Fruit fly (Drosophila melanogaster) whole organism, embryonic: ENCODE measurements around the gene CG43175.

ENCODE experiments used
- Atf3 ChIP-seq: fragments of 200-800 bp; sonication (Bioruptor generic); optimal IDR thresholded peaks from 3 replicates; lab custom pipeline; 2016; ENCODE audit warnings: missing biosample characterization, missing genetic modification characterization
- B-H1 ChIP-seq: fragments of 200-800 bp; sonication (Bioruptor generic); IDR thresholded peaks from 3 replicates; pipeline ENCODE4 v1.3.6; 2022; ENCODE audit warnings: missing biosample characterization, missing genetic modification characterization
- Blimp-1 ChIP-seq: fragments of 200-800 bp; sonication (Bioruptor generic); optimal IDR thresholded peaks from 3 replicates; lab custom pipeline; 2018; ENCODE audit warnings: missing biosample characterization, missing genetic modification characterization, mild to moderate bottlenecking, moderate library complexity, missing genetic modification reagents
- Bteb2 ChIP-seq: fragments of 200-800 bp; sonication (Bioruptor generic); optimal IDR thresholded peaks from 2 replicates; lab custom pipeline; 2016; ENCODE audit warnings: missing biosample characterization, missing genetic modification characterization
- CG1024 ChIP-seq: fragments of 200-800 bp; sonication (Bioruptor generic); IDR thresholded peaks from 2 replicates; pipeline ENCODE4 v1.3.6; 2022; ENCODE audit warnings: missing biosample characterization, missing genetic modification characterization
- CG11723 ChIP-seq: fragments of 200-800 bp; sonication (Bioruptor generic); optimal IDR thresholded peaks from 2 replicates; lab custom pipeline; 2017; ENCODE audit warnings: missing biosample characterization, mild to moderate bottlenecking, missing genetic modification characterization
- CG12155 ChIP-seq: fragments of 200-800 bp; sonication (Bioruptor generic); optimal IDR thresholded peaks from 3 replicates; lab custom pipeline; 2016; ENCODE audit warnings: missing biosample characterization, missing genetic modification characterization
- CG15269 ChIP-seq: fragments of 200-800 bp; sonication (Bioruptor generic); optimal IDR thresholded peaks from 2 replicates; lab custom pipeline; 2018; ENCODE audit warnings: missing biosample characterization, mild to moderate bottlenecking, missing genetic modification characterization, moderate library complexity
- CG17829 ChIP-seq: fragments of 200-800 bp; optimal IDR thresholded peaks from 2 replicates; lab custom pipeline; 2019; ENCODE audit warnings: missing biosample characterization, mild to moderate bottlenecking, missing genetic modification characterization, moderate library complexity
- CG18476 ChIP-seq: fragments of 200-800 bp; sonication (Bioruptor generic); optimal IDR thresholded peaks from 2 replicates; lab custom pipeline; 2016; ENCODE audit warnings: missing biosample characterization, mild to moderate bottlenecking, missing genetic modification characterization
- CG2889 ChIP-seq: fragments of 200-800 bp; sonication (Bioruptor generic); IDR thresholded peaks from 3 replicates; pipeline ENCODE4 v1.3.6; 2022; ENCODE audit warnings: missing biosample characterization, missing genetic modification characterization
- CG30020 ChIP-seq: fragments of 200-800 bp; optimal IDR thresholded peaks from 2 replicates; lab custom pipeline; 2019; ENCODE audit warnings: missing biosample characterization, mild to moderate bottlenecking, missing genetic modification characterization, moderate library complexity
- CG3838 ChIP-seq: fragments of 200-800 bp; sonication (Bioruptor generic); optimal IDR thresholded peaks from 3 replicates; lab custom pipeline; 2016; ENCODE audit warnings: missing biosample characterization, missing genetic modification characterization
- CG6175 ChIP-seq: fragments of 200-800 bp; sonication (Bioruptor generic); IDR thresholded peaks from 3 replicates; pipeline ENCODE4 v1.3.6; 2022; ENCODE audit warnings: missing biosample characterization, missing genetic modification characterization
- CG6813 ChIP-seq: fragments of 200-800 bp; sonication (Bioruptor generic); optimal IDR thresholded peaks from 2 replicates; lab custom pipeline; 2017; ENCODE audit warnings: missing biosample characterization, missing genetic modification characterization, mild to moderate bottlenecking, moderate library complexity, missing genetic modification reagents
- CG7786 ChIP-seq: fragments of 200-800 bp; sonication (Bioruptor generic); optimal IDR thresholded peaks from 2 replicates; lab custom pipeline; 2016; ENCODE audit warnings: missing biosample characterization, missing genetic modification characterization
- CG7987 ChIP-seq: fragments of 200-800 bp; sonication (Bioruptor generic); optimal IDR thresholded peaks from 2 replicates; lab custom pipeline; 2018; ENCODE audit warnings: missing biosample characterization, mild to moderate bottlenecking, missing genetic modification characterization, moderate library complexity
- CG8089 ChIP-seq: fragments of 200-800 bp; sonication (Bioruptor generic); optimal IDR thresholded peaks from 3 replicates; lab custom pipeline; 2016; ENCODE audit warnings: missing biosample characterization, missing genetic modification characterization
- CG8359 ChIP-seq: fragments of 200-800 bp; sonication (Bioruptor generic); optimal IDR thresholded peaks from 2 replicates; lab custom pipeline; 2017; ENCODE audit warnings: missing biosample characterization, mild to moderate bottlenecking, missing genetic modification characterization, borderline replicate concordance
- CG9727 ChIP-seq: fragments of 200-800 bp; sonication (Bioruptor generic); optimal IDR thresholded peaks from 3 replicates; lab custom pipeline; 2017; ENCODE audit warnings: missing biosample characterization, mild to moderate bottlenecking, missing genetic modification characterization
- CG9817 ChIP-seq: fragments of 200-800 bp; sonication (Bioruptor generic); optimal IDR thresholded peaks from 2 replicates; lab custom pipeline; 2018; ENCODE audit warnings: missing biosample characterization, mild to moderate bottlenecking, missing genetic modification characterization, moderate library complexity
- CTCF ChIP-seq: fragments of 200-800 bp; sonication (Bioruptor generic); optimal IDR thresholded peaks from 2 replicates; lab custom pipeline; 2017; ENCODE audit warnings: missing biosample characterization, mild to moderate bottlenecking, missing genetic modification characterization, moderate library complexity
- Dfd ChIP-seq, 2 experiments: fragments of >200 bp; optimal IDR thresholded peaks; 2 replicates each; lab custom pipeline; 2017; ENCODE audit warnings: missing biosample characterization in 2 of 2, missing genetic modification characterization in 2 of 2
- Dp ChIP-seq: fragments of 200-800 bp; sonication (Bioruptor generic); optimal IDR thresholded peaks from 2 replicates; lab custom pipeline; 2018; ENCODE audit warnings: missing biosample characterization, mild to moderate bottlenecking, missing genetic modification characterization, moderate library complexity
- Fer2 ChIP-seq: fragments of 200-800 bp; sonication (Bioruptor generic); optimal IDR thresholded peaks from 2 replicates; lab custom pipeline; 2018; ENCODE audit warnings: missing biosample characterization, mild to moderate bottlenecking, missing genetic modification characterization, moderate library complexity
- GATAe ChIP-seq: fragments of 200-800 bp; sonication (Bioruptor generic); conservative IDR thresholded peaks from 2 replicates; pipeline ENCODE4 v1.3.6; 2022; ENCODE audit warnings: missing biosample characterization, missing genetic modification characterization
- HmgD ChIP-seq: fragments of 200-800 bp; sonication (Bioruptor generic); optimal IDR thresholded peaks from 3 replicates; lab custom pipeline; 2016; ENCODE audit warnings: missing biosample characterization, missing genetic modification characterization
- Hr78 ChIP-seq, 2 experiments: fragments of 200-800 bp in 1 of 2; fragments of >200 bp in 1 of 2; sonication (Bioruptor generic) in 1 of 2; optimal IDR thresholded peaks; 2 replicates each; lab custom pipeline; 2017 to 2019; ENCODE audit warnings: missing biosample characterization in 2 of 2, missing genetic modification characterization in 2 of 2, mild to moderate bottlenecking in 1 of 2, moderate library complexity in 1 of 2
- Lpt ChIP-seq: fragments of >200 bp; optimal IDR thresholded peaks from 2 replicates; lab custom pipeline; 2018; ENCODE audit warnings: missing biosample characterization, missing genetic modification characterization
- NFAT ChIP-seq: fragments of 200-800 bp; sonication (Bioruptor generic); IDR thresholded peaks from 2 replicates; pipeline ENCODE4 v1.3.6; 2022; ENCODE audit warnings: missing biosample characterization, missing genetic modification characterization
- Vsx1 ChIP-seq: fragments of 200-800 bp; sonication (Bioruptor generic); optimal IDR thresholded peaks from 2 replicates; lab custom pipeline; 2017; ENCODE audit warnings: missing biosample characterization, mild to moderate bottlenecking, missing genetic modification characterization, missing genetic modification reagents
- ci ChIP-seq: fragments of 200-800 bp; sonication (Bioruptor generic); IDR thresholded peaks from 3 replicates; pipeline ENCODE4 v1.3.6; 2022; ENCODE audit warnings: missing biosample characterization, missing genetic modification characterization
- cwo ChIP-seq: fragments of 200-800 bp; sonication (Bioruptor generic); optimal IDR thresholded peaks from 3 replicates; lab custom pipeline; 2017; ENCODE audit warnings: missing biosample characterization, missing genetic modification characterization, mild to moderate bottlenecking, moderate library complexity, missing genetic modification reagents
- dmrt99B ChIP-seq: fragments of 200-800 bp; sonication (Bioruptor generic); optimal IDR thresholded peaks from 2 replicates; lab custom pipeline; 2018; ENCODE audit warnings: missing biosample characterization, mild to moderate bottlenecking, missing genetic modification characterization, moderate library complexity
- eve ChIP-seq, 2 experiments: fragments of >200 bp; optimal IDR thresholded peaks; 2 replicates each; lab custom pipeline; 2017; ENCODE audit warnings: missing biosample characterization in 2 of 2, missing genetic modification characterization in 2 of 2
- ftz-f1 ChIP-seq: fragments of 200-800 bp; sonication (Bioruptor generic); optimal IDR thresholded peaks from 2 replicates; lab custom pipeline; 2016; ENCODE audit warnings: missing biosample characterization, missing genetic modification characterization
- kah ChIP-seq: fragments of 200-800 bp; sonication (Bioruptor generic); optimal IDR thresholded peaks from 2 replicates; lab custom pipeline; 2018; ENCODE audit warnings: missing biosample characterization, mild to moderate bottlenecking, missing genetic modification characterization
- luna ChIP-seq: fragments of 200-800 bp; sonication (Bioruptor generic); optimal IDR thresholded peaks from 2 replicates; lab custom pipeline; 2016; ENCODE audit warnings: missing biosample characterization, missing genetic modification characterization
- mirr ChIP-seq: fragments of 200-800 bp; sonication (Bioruptor generic); optimal IDR thresholded peaks from 3 replicates; lab custom pipeline; 2018; ENCODE audit warnings: missing biosample characterization, mild to moderate bottlenecking, missing genetic modification characterization
- nmo ChIP-seq: fragments of 200-800 bp; sonication (Bioruptor generic); optimal IDR thresholded peaks from 2 replicates; lab custom pipeline; 2018; ENCODE audit warnings: missing biosample characterization, mild to moderate bottlenecking, missing genetic modification characterization, moderate library complexity
- pros ChIP-seq: fragments of 200-800 bp; sonication (Bioruptor generic); optimal IDR thresholded peaks from 3 replicates; lab custom pipeline; 2019; ENCODE audit warnings: missing biosample characterization, mild to moderate bottlenecking, missing genetic modification characterization, moderate library complexity
- pum ChIP-seq: fragments of 200-800 bp; sonication (Bioruptor generic); optimal IDR thresholded peaks from 2 replicates; lab custom pipeline; 2016; ENCODE audit warnings: missing biosample characterization, missing genetic modification characterization
- run ChIP-seq: fragments of 200-800 bp; sonication (Bioruptor generic); optimal IDR thresholded peaks from 3 replicates; lab custom pipeline; 2018; ENCODE audit warnings: missing biosample characterization, mild to moderate bottlenecking, missing genetic modification characterization
- schlank ChIP-seq: fragments of 200-800 bp; sonication (Bioruptor generic); optimal IDR thresholded peaks from 2 replicates; lab custom pipeline; 2018; ENCODE audit warnings: missing biosample characterization, mild to moderate bottlenecking, missing genetic modification characterization
- seq ChIP-seq: fragments of 200-800 bp; sonication (Bioruptor generic); IDR thresholded peaks from 2 replicates; pipeline ENCODE4 v1.3.6; 2022; ENCODE audit warnings: missing biosample characterization, missing genetic modification characterization
- sug ChIP-seq: fragments of 200-800 bp; optimal IDR thresholded peaks from 2 replicates; lab custom pipeline; 2019; ENCODE audit warnings: missing biosample characterization, mild to moderate bottlenecking, missing genetic modification characterization, moderate library complexity
- toy ChIP-seq: fragments of 200-800 bp; sonication (Bioruptor generic); IDR thresholded peaks from 2 replicates; pipeline ENCODE4 v1.3.6; 2022; ENCODE audit warnings: missing biosample characterization, missing genetic modification characterization
- trem ChIP-seq: fragments of 200-800 bp; optimal IDR thresholded peaks from 3 replicates; lab custom pipeline; 2019; ENCODE audit warnings: missing biosample characterization, mild to moderate bottlenecking, missing genetic modification characterization, moderate library complexity
- twi ChIP-seq: fragments of 200-800 bp; optimal IDR thresholded peaks from 2 replicates; lab custom pipeline; 2019; ENCODE audit warnings: missing biosample characterization, mild to moderate bottlenecking, missing genetic modification characterization, moderate library complexity
- usp ChIP-seq: fragments of >200 bp; optimal IDR thresholded peaks from 2 replicates; lab custom pipeline; 2017; ENCODE audit warnings: missing biosample characterization, missing genetic modification characterization

Gene CG43175

DNA sequence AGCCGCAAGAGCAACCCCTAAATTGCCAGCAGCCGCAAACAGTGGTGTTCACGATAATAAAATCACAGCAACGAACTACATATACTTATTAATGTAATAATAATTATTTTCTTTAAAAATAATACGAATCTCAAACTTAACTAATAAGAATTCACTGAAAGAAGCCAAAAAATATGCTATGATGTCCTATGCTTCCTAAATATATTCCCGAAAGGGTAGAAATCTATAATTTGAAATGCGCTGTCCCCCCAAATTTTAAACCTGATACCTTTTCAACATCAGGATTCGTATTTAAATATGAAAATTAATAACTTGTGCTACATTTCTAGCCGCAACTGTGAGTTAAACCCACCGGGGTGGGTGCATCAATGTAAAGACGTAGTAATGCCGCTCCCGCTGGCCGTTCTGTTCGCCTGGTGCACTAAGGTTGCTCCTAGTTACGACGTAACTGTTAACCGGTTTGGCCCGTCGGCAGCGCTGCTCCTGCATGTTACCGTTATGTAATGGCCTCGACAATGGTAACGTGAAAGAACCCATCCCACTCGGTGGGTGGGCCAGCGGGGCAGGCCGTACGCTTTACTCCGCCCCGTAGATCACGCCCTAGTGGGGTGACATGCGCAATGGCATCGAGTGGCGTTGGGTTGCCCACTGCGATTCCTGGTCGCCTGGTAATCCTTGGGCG is 26.2 kb upstream of the CG43175 start (continued):
- TF ChIP-seq sug (peak; percentile 59), kah (GFP tag; lab: Kevin White, UChicago) (peak; percentile 71), Atf3 (GFP tag; lab: Kevin White, UChicago) (no peak), nmo (GFP tag; lab: Kevin White, UChicago) (peak; percentile 92), CG8359 (GFP tag; lab: Kevin White, UChicago) (peak; percentile 77), CTCF (GFP tag; lab: Kevin White, UChicago) (no peak), CG6175 (no peak), Vsx1 (GFP tag; lab: Kevin White, UChicago) (peak; percentile 70), trem (tag; lab: Kevin White, UChicago) (peak; percentile 82), CG15269 (peak; percentile 86), twi (tag; lab: Kevin White, UChicago) (no peak), CG3838 (GFP tag; lab: Kevin White, UChicago) (no peak), CG17829 (tag; lab: Kevin White, UChicago) (peak; percentile 91), CG8089 (GFP tag; lab: Kevin White, UChicago) (peak; percentile 6), GATAe (GFP tag; lab: Robert Waterston, UW) (no peak), CG12155 (GFP tag; lab: Kevin White, UChicago) (peak; percentile 43), HmgD (GFP tag; lab: Kevin White, UChicago) (peak; percentile 7), Lpt (GFP tag; lab: Kevin White, UChicago) (no peak), Fer2 (tag; lab: Kevin White, UChicago) (peak; percentile 35), Bteb2 (GFP tag; lab: Kevin White, UChicago) (no peak), Dfd (GFP tag; optimal IDR thresholded peaks at IDR 0.05; lab: Kevin White, UChicago) (no peak), CG1024 (no peak), schlank (tag; lab: Kevin White, UChicago) (peak; percentile 47), eve (GFP tag; optimal IDR thresholded peaks at IDR 0.05; lab: Kevin White, UChicago) (no peak), CG9817 (tag; lab: Kevin White, UChicago) (peak; percentile 70), CG30020 (tag; lab: Kevin White, UChicago) (peak; percentile 61), B-H1 (GFP tag; lab: Robert Waterston, UW) (peak; percentile 26; the same call in 1 of the 3 replicates), ci (GFP tag; lab: Robert Waterston, UW) (peak; percentile 17; the same call in 1 of the 3 replicates), NFAT (GFP tag; lab: Robert Waterston, UW) (0 out of 2 replicates have a peak, but pooled peaks have one; percentile 40), seq (GFP tag; lab: Robert Waterston, UW) (peak; percentile 46; the same call in 1 of the 2 replicates), ftz-f1 (no peak), usp (GFP tag; lab: Kevin White, UChicago) (no peak), toy (GFP tag; lab: Robert Waterston, UW) (no peak), Hr78 (GFP tag; optimal IDR thresholded peaks at IDR 0.05; lab: Kevin White, UChicago) (no peak), CG2889 (GFP tag; lab: Robert Waterston, UW) (no peak), run (peak; percentile 80), cwo (GFP tag; lab: Kevin White, UChicago) (peak; percentile 79), dmrt99B (tag; lab: Kevin White, UChicago) (peak; percentile 87), CG7987 (GFP tag; lab: Kevin White, UChicago) (no peak), mirr (GFP tag; lab: Kevin White, UChicago) (no peak), pros (GFP tag; lab: Kevin White, UChicago) (peak; percentile 99), pum (GFP tag; lab: Kevin White, UChicago) (peak; percentile 26), CG6813 (GFP tag; lab: Kevin White, UChicago) (peak; percentile 88), Blimp-1 (GFP tag; lab: Kevin White, UChicago) (peak; percentile 76), CG11723 (peak; percentile 70), luna (no peak), CG9727 (GFP tag; lab: Kevin White, UChicago) (peak; percentile 96), CG18476 (peak; percentile 47), Dp (GFP tag; lab: Kevin White, UChicago) (no peak), CG7786 (GFP tag; lab: Kevin White, UChicago) (peak; percentile 2)
